Fruit fly (Drosophila melanogaster): ENCODE measurements around the gene Rox8.

- TF ChIP-seq OdsH (GFP tag; optimal IDR thresholded peaks at IDR 0.05) (no peak), CG11294 (GFP tag; IDR thresholded peaks at IDR 0.05) (no peak), CG6163 (GFP tag; IDR thresholded peaks at IDR 0.05) (peak; percentile 23; the same call in 1 of the 3 replicates)
These were observed at the start of gene Rox8 for dm6 chr3R:24047998-24048511.

All from whole organism, prepupa.